Fruit fly (Drosophila melanogaster): ENCODE data around the gene Cand1.

DNA sequence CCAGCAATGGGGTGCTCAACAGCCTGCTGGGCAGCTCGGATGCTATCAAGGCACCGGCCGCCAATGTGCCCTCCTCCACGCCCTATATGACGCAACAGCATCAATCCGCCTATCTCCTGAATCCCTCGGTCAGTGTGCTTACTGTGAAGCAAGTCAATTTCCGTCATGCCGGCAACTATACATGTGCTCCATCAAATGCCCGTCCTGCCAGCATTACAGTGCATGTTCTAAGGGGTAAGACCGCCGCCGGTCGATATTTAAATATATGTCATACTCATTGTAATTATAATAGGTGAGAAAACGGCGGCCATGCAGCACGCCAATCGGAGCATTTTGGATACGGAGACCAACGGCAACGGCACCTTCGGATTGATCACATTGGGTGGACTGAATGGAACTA is 16.1 kb upstream of the Cand1 start:
- TF ChIP-seq cnc (optimal IDR thresholded peaks at IDR 0.05) (no peak), tj (GFP tag; optimal IDR thresholded peaks at IDR 0.05) (no peak), kay (GFP tag; ENCODE audit: borderline replicate concordance) (no peak), CG11617 (GFP tag; optimal IDR thresholded peaks at IDR 0.05) (no peak), Crg-1 (GFP tag; optimal IDR thresholded peaks at IDR 0.05) (no peak), Mnt (GFP tag; optimal IDR thresholded peaks at IDR 0.05) (no peak), CG33017 (tag; optimal IDR thresholded peaks at IDR 0.05) (no peak)
